Worm (Caenorhabditis elegans) whole organism, L1 larva: ENCODE measurements around the gene D2096.12.

ENCODE experiments used
- C34B4.2 ChIP-seq: sonication (generic microtip); optimal IDR thresholded peaks from 2 replicates; lab custom pipeline; 2017; ENCODE audit warnings: mild to moderate bottlenecking, missing genetic modification characterization, missing compliant biosample characterization
- elt-3 ChIP-seq, 6 experiments: fragments of 150-350 bp in 1 of 6; sonication (generic microtip); optimal IDR thresholded peaks; 2 replicates each; lab custom pipeline; 2017 to 2018; ENCODE audit warnings: missing biosample characterization in 6 of 6, missing genetic modification characterization in 6 of 6, inconsistent platforms in 1 of 6
- lin-15B ChIP-seq: fragments of 150-350 bp; sonication (generic microtip); optimal IDR thresholded peaks from 3 replicates; lab custom pipeline; 2014; ENCODE audit warnings: missing biosample characterization, missing genetic modification characterization
- nhr-237 ChIP-seq: fragments of 150-350 bp; optimal IDR thresholded peaks from 2 replicates; lab custom pipeline; 2014; ENCODE audit warnings: missing biosample characterization, missing genetic modification characterization
- swsn-7 ChIP-seq: sonication (generic microtip); optimal IDR thresholded peaks from 2 replicates; lab custom pipeline; 2016; ENCODE audit warnings: missing genetic modification characterization, missing compliant biosample characterization

ce11 chrIV:8367887-8368286 is 4.6 kb downstream of the D2096.12 start:
- TF ChIP-seq swsn-7 (tag; lab: Kevin White, UChicago): no peak
- no peak for TF ChIP-seq C34B4.2 (tag; lab: Kevin White, UChicago)
- TF ChIP-seq lin-15B (tag; lab: Kevin White, UChicago): no peak
- TF ChIP-seq nhr-237: no peak
- TF ChIP-seq elt-3 (tag; optimal IDR thresholded peaks at IDR 0.05; lab: Kevin White, UChicago): no peak
